Worm (Caenorhabditis elegans) whole organism, midembryonic: ENCODE data around the gene srh-45.
A peak's percentile ranks its signal among the peaks of the same experiment; 100 is the strongest.

Source experiments
- T22C8.4 ChIP-seq: fragments of 200-800 bp; sonication (Bioruptor generic); IDR thresholded peaks from 2 replicates; pipeline ENCODE4 v1.3.6; 2022; ENCODE audit warnings: missing genetic modification characterization, missing compliant biosample characterization
- cog-1 ChIP-seq: sonication (generic microtip); optimal IDR thresholded peaks from 2 replicates; lab custom pipeline; 2016; ENCODE audit warnings: missing genetic modification characterization, missing compliant biosample characterization
- flt-1 ChIP-seq: fragments of 200-800 bp; sonication (Bioruptor generic); IDR thresholded peaks from 2 replicates; pipeline ENCODE4 v1.3.6; 2022; ENCODE audit warnings: missing genetic modification characterization, missing compliant biosample characterization
- klf-2 ChIP-seq: fragments of 200-800 bp; sonication (Bioruptor generic); conservative IDR thresholded peaks from 2 replicates; pipeline ENCODE4 v1.3.6; 2022; ENCODE audit warnings: missing genetic modification reagents, missing genetic modification characterization, missing compliant biosample characterization
- med-1 ChIP-seq: sonication (generic microtip); optimal IDR thresholded peaks from 2 replicates; lab custom pipeline; 2017; ENCODE audit warnings: missing genetic modification characterization, mild to moderate bottlenecking, missing compliant biosample characterization, antibody characterized with exemption, missing genetic modification reagents; ENCODE audit not compliant: insufficient read depth
- ref-1 ChIP-seq: fragments of 200-800 bp; sonication (Bioruptor generic); conservative IDR thresholded peaks from 2 replicates; pipeline ENCODE4 v1.3.6; 2022; ENCODE audit warnings: missing genetic modification reagents, missing genetic modification characterization, missing compliant biosample characterization
- tab-1 ChIP-seq: fragments of 200-800 bp; sonication (Bioruptor generic); IDR thresholded peaks from 2 replicates; pipeline ENCODE4 v1.3.6; 2022; ENCODE audit warnings: missing genetic modification characterization, missing compliant biosample characterization
- ztf-23 ChIP-seq: fragments of 200-800 bp; sonication (Bioruptor generic); IDR thresholded peaks from 2 replicates; pipeline ENCODE4 v1.3.6; 2022; ENCODE audit warnings: missing genetic modification reagents, missing genetic modification characterization, missing compliant biosample characterization
- ztf-29 ChIP-seq: fragments of 200-800 bp; sonication (Bioruptor generic); IDR thresholded peaks from 2 replicates; pipeline ENCODE4 v1.3.6; 2022; ENCODE audit warnings: missing genetic modification reagents, missing genetic modification characterization, missing compliant biosample characterization

Gene srh-45

ce11 chrV:11335757-11336418 is 31.1 kb upstream of the srh-45 start:
- TF ChIP-seq cog-1 (tag; lab: Kevin White, UChicago): no peak
- TF ChIP-seq flt-1 (GFP tag; lab: Robert Waterston, UW): no peak
- no peak for TF ChIP-seq ztf-29 (GFP tag; lab: Robert Waterston, UW)
- TF ChIP-seq ref-1: no peak
- TF ChIP-seq ztf-23 (GFP tag; lab: Robert Waterston, UW): no peak
- TF ChIP-seq klf-2 (GFP tag; lab: Robert Waterston, UW): no peak
- no peak for TF ChIP-seq T22C8.4

DNA sequence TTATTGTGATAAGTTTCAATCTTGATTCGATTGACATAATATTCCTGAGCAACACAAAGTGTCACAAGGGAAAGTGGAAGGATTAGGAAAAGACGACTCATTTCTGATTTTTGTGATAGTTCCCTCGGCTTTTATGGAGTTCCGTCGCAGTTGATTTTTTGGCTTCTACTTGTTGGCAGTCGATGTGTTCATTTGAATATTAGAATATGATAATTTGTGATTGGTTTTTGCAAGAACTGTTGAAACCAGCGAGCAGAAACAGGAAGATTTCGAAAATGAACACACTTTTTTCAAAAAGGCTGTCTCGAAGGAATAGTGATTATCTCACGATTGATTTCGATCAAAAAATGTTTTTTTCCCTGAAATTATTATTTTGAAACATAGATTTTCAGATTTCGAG is 29.4 kb upstream of the srh-45 start, which contains the start of gene T02E9.6:
Gene T02E9.6, minus strand, starts transcription at position 101 of the 400 bp plus-strand sequence.
- no peak for TF ChIP-seq cog-1 (tag; lab: Kevin White, UChicago)
- no peak for TF ChIP-seq tab-1
- TF ChIP-seq flt-1 (GFP tag; lab: Robert Waterston, UW): no peak
- no peak for TF ChIP-seq ztf-29 (GFP tag; lab: Robert Waterston, UW)
- no peak for TF ChIP-seq klf-2 (GFP tag; lab: Robert Waterston, UW)
- no peak for TF ChIP-seq ztf-23 (GFP tag; lab: Robert Waterston, UW)
- TF ChIP-seq ref-1: no peak
- TF ChIP-seq med-1 (GFP tag; lab: Kevin White, UChicago): no peak
- TF ChIP-seq T22C8.4: no peak

- TF ChIP-seq ztf-29 (GFP tag; lab: Robert Waterston, UW) (0 out of 2 replicates have a peak, but pooled peaks have one; percentile 41), T22C8.4 (peak; percentile 26; the same call in 1 of the 2 replicates)
Observed at ce11 chrV:11331811-11332210, 27.0 kb upstream of the srh-45 start.

DNA sequence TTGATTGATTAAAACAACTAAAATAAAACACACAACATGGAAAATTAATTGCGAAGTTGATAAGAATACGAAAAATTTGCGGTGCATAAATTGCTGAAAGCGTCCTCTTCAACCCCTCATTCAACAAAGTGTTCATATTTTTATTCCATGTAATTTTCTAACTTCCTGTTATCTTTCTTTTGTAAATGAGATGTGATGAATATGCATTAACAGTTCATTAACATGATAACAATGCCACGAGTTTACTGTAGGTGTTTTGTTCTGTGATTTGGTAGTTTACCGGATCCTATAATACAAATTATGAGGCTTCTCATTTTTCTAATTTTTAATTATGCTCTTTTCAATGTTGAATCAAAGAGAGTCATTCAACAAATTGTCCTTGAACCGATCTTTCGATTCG is 24.3 kb upstream of the srh-45 start, which contains the start of gene F47G9.6:
Gene F47G9.6, plus strand, starts transcription at position 301 of the 400 bp plus-strand sequence.
- no peak for TF ChIP-seq ref-1
- no peak for TF ChIP-seq ztf-29 (GFP tag; lab: Robert Waterston, UW)
- no peak for TF ChIP-seq tab-1
- TF ChIP-seq cog-1 (tag; lab: Kevin White, UChicago): no peak
- TF ChIP-seq ztf-23 (GFP tag; lab: Robert Waterston, UW): no peak
- no peak for TF ChIP-seq T22C8.4
- no peak for TF ChIP-seq flt-1 (GFP tag; lab: Robert Waterston, UW)
- TF ChIP-seq klf-2 (GFP tag; lab: Robert Waterston, UW): no peak
- no peak for TF ChIP-seq med-1 (GFP tag; lab: Kevin White, UChicago)

ce11 chrV:11326914-11327367 is 22.2 kb upstream of the srh-45 start, which contains the start of gene tmed-10:
Gene tmed-10 (minus strand): TSS chrV:11326964.
- peak; percentile 55; the same call in 1 of the 2 replicates for TF ChIP-seq flt-1 (GFP tag; lab: Robert Waterston, UW)
- TF ChIP-seq cog-1 (tag; lab: Kevin White, UChicago): no peak
- no peak for TF ChIP-seq klf-2 (GFP tag; lab: Robert Waterston, UW)
- peak; percentile 63; the same call in 1 of the 2 replicates for TF ChIP-seq ztf-23 (GFP tag; lab: Robert Waterston, UW)
- TF ChIP-seq ref-1: no peak
- no peak for TF ChIP-seq tab-1
- TF ChIP-seq ztf-29 (GFP tag; lab: Robert Waterston, UW): no peak
- 0 out of 2 replicates have a peak, but pooled peaks have one; percentile 25 for TF ChIP-seq T22C8.4
- TF ChIP-seq med-1 (GFP tag; lab: Kevin White, UChicago): no peak

DNA sequence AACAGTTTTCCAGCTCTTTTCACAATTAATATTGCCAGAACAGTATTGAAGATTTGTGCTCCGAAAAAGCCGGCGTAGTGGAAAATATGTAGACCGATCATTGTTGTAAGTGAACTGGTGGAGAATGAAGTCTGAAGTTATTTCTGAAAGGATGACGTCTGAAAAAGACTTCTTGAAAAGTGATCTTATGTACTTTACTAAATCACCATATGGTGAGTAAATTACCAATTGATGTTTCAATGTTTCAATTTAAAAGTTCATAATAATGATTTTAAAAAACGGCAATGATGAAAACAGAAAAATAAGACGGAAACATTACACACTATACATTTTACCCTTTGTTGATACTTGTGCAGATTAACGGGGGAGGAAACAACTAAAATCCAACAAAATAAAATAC is 18.9 kb upstream of the srh-45 start, which contains the start of gene str-141:
Gene str-141, minus strand, starts transcription at position 101 of the 400 bp plus-strand sequence.
- TF ChIP-seq klf-2 (GFP tag; lab: Robert Waterston, UW) (no peak), ztf-23 (GFP tag; lab: Robert Waterston, UW) (no peak), ztf-29 (GFP tag; lab: Robert Waterston, UW) (no peak), cog-1 (tag; lab: Kevin White, UChicago) (no peak), flt-1 (GFP tag; lab: Robert Waterston, UW) (no peak), ref-1 (no peak), tab-1 (no peak), med-1 (GFP tag; lab: Kevin White, UChicago) (no peak), T22C8.4 (no peak)

ce11 chrV:11321719-11322118 is 16.9 kb upstream of the srh-45 start, which contains the start of gene F47G9.4:
Gene F47G9.4 (minus strand): TSS chrV:11321816.
- TF ChIP-seq ztf-29 (GFP tag; lab: Robert Waterston, UW) (no peak), T22C8.4 (no peak), tab-1 (no peak), klf-2 (GFP tag; lab: Robert Waterston, UW) (no peak), ref-1 (no peak), ztf-23 (GFP tag; lab: Robert Waterston, UW) (no peak), med-1 (GFP tag; lab: Kevin White, UChicago) (no peak), cog-1 (tag; lab: Kevin White, UChicago) (no peak), flt-1 (GFP tag; lab: Robert Waterston, UW) (no peak)

DNA sequence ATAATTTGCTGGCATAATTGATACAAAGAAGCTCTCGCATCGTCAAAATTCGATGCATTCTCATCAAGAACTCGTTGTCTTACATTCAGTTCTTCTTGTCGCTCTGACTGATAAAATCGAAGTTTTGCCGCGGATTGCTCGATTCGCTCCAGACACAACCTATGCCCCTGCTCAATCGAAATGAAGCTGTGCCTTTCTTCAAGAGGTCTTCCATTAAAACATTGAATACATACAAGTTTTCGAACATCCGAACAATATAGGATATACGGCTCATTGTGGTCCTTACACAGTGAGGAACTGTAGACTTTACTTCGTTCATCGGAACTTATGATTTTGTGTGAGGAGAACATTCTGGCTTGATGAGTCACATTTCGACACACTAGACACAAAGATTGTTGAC is 16.1 kb upstream of the srh-45 start:
- no peak for TF ChIP-seq cog-1 (tag; lab: Kevin White, UChicago)
- no peak for TF ChIP-seq T22C8.4
- no peak for TF ChIP-seq tab-1
- TF ChIP-seq klf-2 (GFP tag; lab: Robert Waterston, UW): no peak
- TF ChIP-seq ztf-29 (GFP tag; lab: Robert Waterston, UW): no peak
- no peak for TF ChIP-seq med-1 (GFP tag; lab: Kevin White, UChicago)
- TF ChIP-seq flt-1 (GFP tag; lab: Robert Waterston, UW): no peak
- TF ChIP-seq ztf-23 (GFP tag; lab: Robert Waterston, UW): no peak
- TF ChIP-seq ref-1: no peak

DNA sequence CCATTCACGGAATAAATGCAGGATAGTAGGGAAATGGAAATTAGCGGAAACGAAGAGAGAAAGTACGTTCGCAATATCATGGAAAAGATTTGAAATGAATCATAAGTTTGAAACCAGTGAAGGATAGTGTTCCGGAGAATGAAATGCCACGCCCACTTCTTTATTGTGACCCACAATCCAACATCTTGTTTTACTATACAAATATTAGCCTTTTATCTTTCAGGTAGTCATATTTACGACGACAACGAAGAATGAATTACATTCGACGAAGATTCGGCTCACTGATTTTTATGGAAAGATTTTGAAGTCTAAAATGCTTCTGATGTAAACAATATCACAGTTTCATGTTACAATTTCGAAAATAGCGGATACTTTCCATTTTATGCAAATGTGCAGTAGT is 12.0 kb upstream of the srh-45 start, which contains the start of gene cutl-18:
Gene cutl-18, minus strand, starts transcription at position 101 of the 400 bp plus-strand sequence.
- TF ChIP-seq med-1 (GFP tag; lab: Kevin White, UChicago): no peak
- no peak for TF ChIP-seq ztf-23 (GFP tag; lab: Robert Waterston, UW)
- no peak for TF ChIP-seq ztf-29 (GFP tag; lab: Robert Waterston, UW)
- no peak for TF ChIP-seq ref-1
